Worm (Caenorhabditis elegans) whole organism, dauer: ENCODE measurements around the gene C03B1.13.

ENCODE experiments used
- unc-62 ChIP-seq: sonication (generic microtip); optimal IDR thresholded peaks from 2 replicates; lab custom pipeline; 2017; ENCODE audit warnings: missing biosample characterization, missing genetic modification reagents, missing genetic modification characterization

C03B1.13 gene

DNA sequence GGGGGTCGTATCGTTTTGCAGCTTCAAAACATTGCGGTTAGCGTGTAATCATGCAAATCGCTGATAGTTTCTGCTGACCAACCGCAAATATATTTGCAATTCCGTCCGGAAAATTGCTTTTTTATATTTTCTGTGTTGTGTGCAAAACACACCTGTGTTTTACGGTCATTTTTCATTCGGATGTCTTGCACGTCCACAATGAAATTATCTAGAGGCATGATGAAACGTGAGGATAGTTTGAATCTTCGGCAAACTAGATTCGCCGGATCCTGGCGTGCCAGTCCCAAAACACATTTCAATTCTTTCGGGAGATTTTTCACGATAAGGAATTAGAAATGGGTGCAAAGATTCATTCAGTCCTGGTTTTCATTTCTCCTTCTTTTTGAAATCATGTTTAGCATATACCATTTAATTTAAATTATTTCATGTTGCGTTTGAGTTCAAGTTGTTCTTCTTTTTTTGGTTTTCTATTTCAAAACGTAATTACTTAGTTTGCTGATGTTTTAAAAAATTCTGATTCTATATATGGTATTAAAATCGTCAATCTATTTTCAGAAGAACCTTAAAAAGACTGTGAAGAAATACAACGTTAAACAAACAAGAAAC is 17.3 kb upstream of the C03B1.13 start, which contains the start of gene C03B1.5:
Gene C03B1.5, plus strand, starts transcription at position 556 of the 606 bp plus-strand sequence.
- TF ChIP-seq unc-62 (GFP tag; lab: Kevin White, UChicago): no peak

DNA sequence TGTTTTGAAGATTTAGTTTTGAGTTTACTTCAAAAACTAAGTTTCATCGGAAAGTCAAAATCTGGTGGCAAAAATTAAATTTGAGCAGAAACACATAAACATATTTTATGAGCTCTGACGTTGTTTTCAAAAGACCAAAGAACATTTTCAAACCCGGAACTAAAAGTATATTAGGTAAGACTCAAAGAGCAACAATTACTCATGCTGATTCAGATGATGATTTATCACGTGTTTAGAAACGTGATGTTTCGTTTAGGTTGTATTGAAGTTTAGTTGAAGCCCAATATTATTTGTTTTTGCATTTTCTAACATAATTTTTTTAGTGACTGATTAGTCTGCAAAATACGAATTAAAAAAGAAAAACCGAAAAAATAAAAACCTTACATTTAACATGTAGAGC is 15.9 kb upstream of the C03B1.13 start:
- no peak for TF ChIP-seq unc-62 (GFP tag; lab: Kevin White, UChicago)

DNA sequence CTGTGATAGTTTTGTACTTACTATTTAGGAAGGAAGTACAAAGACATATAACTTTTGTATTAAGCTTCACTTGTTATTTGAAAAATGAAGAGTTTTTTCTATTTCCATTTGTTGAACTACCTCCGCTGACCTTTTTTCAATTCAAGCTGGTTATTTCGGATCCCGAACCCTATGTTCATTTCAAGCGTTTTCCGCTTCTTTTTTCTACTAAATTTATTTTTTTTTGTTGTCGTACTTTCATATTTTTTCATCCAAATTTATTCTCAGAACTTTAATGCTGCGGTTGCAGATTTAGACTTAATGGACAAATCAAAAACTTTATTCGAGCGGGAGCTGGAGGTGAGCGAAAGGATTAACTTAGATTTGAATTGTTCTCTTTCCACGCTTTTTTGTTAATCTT is 12.2 kb upstream of the C03B1.13 start, which contains the start of gene C03B1.6:
Gene C03B1.6, plus strand, starts transcription at position 301 of the 400 bp plus-strand sequence.
- no peak for TF ChIP-seq unc-62 (GFP tag; lab: Kevin White, UChicago)

DNA sequence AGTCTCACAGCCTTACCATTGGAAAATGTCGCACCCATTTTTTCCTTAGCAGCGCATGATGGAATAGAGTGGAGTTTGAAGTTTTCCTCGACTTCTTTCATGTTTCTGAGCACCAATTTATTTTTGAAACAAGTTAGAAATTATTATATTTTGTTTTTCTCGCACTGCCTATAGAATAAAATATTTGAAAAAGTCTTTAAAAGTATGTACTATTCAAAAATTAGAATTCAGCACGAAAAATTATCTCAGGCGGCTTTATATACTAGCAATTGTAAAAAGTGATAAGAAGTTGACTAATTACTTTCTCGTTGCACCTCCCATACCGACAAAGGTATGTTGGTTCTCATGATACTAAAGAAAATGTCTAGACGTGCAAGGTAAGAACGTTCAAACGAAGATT is 9.2 kb upstream of the C03B1.13 start, which contains the start of gene C03B1.9:
Gene C03B1.9, minus strand, starts transcription at position 101 of the 400 bp plus-strand sequence.
- TF ChIP-seq unc-62 (GFP tag; lab: Kevin White, UChicago): no peak

DNA sequence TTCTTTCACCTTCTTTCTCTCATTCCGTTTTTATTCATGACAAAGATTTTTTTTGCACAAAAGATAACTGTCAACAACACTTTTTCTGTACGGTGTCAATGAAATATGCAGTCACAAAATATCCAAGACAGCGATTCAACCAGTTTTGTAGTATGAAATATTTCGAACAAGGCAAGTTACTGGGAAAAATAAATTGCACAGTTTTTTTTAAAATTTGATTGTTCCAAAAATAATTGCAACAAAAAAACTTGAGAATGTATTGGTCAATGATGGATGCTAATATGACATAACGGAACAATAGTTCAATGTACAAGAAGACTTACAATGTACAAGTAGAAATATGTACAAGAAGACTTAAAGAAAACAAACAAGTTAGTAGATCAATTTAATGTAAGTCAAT is 7.9 kb upstream of the C03B1.13 start:
- no peak for TF ChIP-seq unc-62 (GFP tag; lab: Kevin White, UChicago)

DNA sequence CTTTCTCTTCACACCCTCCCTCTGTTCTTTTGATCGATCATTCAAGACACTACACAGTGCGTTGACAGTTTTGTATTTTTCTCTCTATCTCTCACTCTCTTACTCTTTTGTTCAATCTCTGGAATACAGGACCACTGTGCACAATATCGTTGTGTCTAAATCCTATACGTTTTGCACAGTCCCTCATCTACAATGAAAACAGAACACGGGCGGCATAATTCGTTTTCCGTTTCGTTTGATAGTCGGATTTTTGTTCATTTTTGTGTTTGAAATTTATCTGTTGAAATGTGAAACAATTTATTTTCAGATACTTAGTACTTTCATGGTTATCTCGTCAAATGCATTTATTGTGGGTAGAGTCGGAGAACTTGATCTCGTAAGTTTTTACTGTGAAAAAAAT is 3.7 kb upstream of the C03B1.13 start, which contains the start of gene C03B1.7:
Gene C03B1.7, plus strand, starts transcription at position 301 of the 400 bp plus-strand sequence.
- no peak for TF ChIP-seq unc-62 (GFP tag; lab: Kevin White, UChicago)

DNA sequence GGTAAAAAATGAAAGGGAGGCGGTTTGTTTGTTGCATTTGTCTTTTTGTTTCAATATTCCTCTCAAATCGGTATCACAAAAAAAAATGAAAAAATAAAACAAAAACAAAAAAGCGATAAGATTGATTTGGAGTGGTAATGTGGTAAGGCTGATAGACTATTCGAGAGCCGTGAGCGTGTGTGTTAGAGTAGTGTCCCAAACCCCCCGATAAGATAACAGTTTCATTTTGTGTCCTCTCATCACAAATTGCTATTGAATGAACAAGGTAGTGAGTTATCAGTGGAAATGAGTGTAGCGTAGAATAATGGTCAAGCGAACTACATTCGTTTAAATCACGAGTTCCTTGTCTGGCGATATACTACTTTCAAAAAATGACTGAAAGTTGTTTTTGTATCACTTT is 595 bp upstream of the C03B1.13 start:
- no peak for TF ChIP-seq unc-62 (GFP tag; lab: Kevin White, UChicago)

DNA sequence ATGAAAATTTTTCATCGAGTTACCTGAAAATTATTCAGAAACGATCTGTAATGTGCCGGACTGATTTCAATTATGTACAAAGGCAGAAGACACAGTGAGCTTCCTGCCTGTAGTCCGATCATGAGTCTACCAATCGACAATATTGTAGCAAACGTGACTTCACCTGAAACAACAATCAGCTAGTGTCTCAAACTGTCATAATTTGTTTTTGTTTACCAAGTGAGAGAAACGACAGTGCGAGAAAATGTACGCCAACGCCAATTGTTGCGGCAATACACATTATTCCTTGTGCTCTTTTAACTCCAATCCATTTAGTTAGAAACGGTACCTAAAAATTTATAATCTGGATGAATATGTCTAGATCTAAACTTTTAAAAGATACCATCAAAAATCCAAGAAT is 513 bp downstream of the C03B1.13 start:
- TF ChIP-seq unc-62 (GFP tag; lab: Kevin White, UChicago): no peak

DNA sequence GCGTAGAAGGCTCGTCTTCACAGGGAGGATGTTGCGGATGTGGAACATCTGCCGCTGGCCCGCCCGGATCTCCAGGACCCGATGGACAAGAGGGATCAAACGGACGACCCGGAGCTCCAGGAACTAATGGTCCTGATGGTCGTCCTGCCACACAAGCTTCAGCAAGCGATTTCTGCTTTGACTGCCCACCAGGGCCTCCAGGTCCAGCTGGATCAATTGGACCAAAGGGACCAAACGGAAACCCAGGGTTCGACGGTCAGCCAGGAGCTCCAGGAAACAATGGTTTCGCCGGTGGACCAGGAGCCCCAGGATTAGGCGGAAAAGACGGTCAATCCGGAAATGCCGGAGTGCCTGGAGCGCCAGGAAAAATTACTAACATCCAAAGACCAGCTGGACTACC is 3.2 kb downstream of the C03B1.13 start:
- TF ChIP-seq unc-62 (GFP tag; lab: Kevin White, UChicago): no peak

DNA sequence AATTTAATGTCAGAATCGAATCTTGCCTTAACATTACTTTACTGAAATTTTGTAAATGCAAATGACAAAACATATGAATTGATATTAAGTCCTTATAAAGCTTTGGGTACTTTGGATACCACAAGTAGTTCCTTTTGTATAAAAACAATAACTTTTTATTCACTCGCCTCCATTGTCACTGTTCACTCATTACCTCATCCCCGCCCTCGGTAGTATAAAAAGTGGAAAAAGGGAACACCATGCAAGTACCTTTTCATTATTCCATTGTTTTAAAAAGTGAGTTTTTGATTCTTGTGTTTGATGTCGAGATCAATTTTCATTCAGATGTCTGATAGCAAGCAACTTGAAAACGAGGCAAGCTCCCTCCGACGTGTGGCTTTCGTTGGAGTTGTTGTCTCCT is 3.9 kb downstream of the C03B1.13 start, which contains the start of gene col-171:
Gene col-171, plus strand, starts transcription at position 301 of the 400 bp plus-strand sequence.
- TF ChIP-seq unc-62 (GFP tag; lab: Kevin White, UChicago): no peak

DNA sequence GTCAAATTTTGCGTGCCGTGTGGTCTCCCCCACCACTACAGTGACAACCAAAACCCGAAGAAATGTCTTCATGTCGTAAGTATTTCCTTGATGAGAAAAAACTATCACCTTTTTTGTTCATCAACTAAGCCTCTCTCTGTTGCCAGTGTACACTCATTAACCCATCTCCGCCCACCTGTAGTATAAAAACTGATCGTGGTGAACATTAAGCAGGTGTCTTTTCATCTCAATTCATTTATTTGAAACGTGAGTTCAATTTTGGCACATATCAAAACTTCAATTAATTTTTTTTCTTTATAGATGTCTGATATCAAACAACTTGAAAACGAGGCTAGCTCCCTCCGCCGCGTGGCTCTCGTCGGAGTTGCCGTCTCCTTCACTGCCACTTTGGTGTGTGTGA is 6.4 kb downstream of the C03B1.13 start, which contains the start of gene col-170:
Gene col-170, plus strand, starts transcription at position 301 of the 400 bp plus-strand sequence.
- no peak for TF ChIP-seq unc-62 (GFP tag; lab: Kevin White, UChicago)

DNA sequence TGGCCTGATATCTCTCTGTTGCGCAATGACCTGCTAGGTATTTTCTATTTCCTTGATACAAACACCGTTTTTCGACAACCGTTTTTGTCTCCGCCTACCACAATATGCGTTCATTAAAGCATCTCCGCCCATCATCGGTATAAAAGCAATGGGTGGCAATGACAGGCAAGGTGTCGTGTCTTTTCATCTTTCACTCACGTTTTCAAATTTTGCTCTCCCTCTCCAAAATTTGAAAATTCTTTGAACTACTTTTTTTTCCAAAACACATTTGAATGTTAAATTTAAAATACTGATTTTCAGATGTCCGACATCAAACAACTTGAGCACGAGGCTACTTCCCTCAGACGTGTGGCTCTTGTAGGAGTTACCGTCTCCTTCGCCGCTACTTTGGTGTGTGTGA is 9.0 kb downstream of the C03B1.13 start, which contains the start of gene col-169:
Gene col-169, plus strand, starts transcription at position 301 of the 400 bp plus-strand sequence.
- no peak for TF ChIP-seq unc-62 (GFP tag; lab: Kevin White, UChicago)

DNA sequence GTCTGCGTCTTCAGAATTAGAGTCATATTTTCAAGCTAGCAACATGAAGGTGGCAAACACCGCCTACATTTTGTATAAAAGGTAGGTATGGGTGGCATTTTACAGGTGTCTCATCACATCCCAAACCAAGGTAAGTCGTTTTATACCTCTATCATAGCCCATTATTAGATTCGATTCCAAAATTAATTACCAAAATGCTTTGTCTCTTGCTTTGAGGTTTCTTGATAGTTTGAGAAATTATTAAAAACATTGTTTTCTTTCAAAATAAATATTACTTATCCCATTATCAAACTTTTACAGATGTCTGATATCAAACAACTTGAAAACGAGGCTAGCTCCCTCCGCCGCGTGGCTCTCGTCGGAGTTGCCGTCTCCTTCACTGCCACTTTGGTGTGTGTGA is 11.8 kb downstream of the C03B1.13 start, which contains the start of gene col-168:
Gene col-168, plus strand, starts transcription at position 301 of the 400 bp plus-strand sequence.
- no peak for TF ChIP-seq unc-62 (GFP tag; lab: Kevin White, UChicago)

DNA sequence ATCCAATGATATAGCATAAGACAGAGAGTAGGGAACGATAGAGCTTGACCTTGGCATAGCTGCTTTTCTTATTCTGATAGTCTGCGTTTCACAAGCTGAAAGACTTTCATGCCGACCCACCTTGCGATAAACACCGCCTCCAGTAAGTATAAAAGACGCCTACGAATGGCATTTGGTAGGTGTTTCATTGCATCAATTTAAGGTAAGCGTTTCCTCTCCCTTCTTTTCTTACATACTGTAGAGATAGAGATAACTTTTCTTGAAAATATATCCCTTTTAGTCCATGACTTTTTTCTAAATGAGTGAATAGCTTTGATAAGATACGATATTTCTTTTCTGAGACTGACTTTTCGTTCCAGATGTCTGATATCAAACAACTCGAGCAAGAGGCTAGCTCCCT is 14.7 kb downstream of the C03B1.13 start, which contains the start of gene col-167:
Gene col-167, plus strand, starts transcription at position 360 of the 400 bp plus-strand sequence.
- TF ChIP-seq unc-62 (GFP tag; lab: Kevin White, UChicago): no peak

DNA sequence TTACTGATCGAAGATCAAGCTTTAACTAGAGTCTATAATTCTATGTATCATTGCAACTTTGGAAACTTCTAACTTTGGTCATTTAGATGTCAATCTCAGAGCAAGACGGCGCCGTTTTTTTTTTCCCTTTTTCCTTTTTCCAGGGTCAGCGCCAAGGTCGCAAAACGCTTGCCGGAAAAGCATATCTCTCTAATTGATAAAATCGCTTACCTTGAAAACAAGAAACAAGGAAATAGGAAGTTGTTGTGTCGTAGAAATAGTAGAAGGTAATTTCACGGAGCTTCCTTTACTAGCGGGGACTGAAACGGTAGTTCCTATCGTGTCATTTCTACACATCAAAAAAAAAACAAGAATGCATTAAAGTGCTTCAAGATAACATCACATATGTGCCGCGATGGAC is 16.5 kb downstream of the C03B1.13 start:
- TF ChIP-seq unc-62 (GFP tag; lab: Kevin White, UChicago): no peak

DNA sequence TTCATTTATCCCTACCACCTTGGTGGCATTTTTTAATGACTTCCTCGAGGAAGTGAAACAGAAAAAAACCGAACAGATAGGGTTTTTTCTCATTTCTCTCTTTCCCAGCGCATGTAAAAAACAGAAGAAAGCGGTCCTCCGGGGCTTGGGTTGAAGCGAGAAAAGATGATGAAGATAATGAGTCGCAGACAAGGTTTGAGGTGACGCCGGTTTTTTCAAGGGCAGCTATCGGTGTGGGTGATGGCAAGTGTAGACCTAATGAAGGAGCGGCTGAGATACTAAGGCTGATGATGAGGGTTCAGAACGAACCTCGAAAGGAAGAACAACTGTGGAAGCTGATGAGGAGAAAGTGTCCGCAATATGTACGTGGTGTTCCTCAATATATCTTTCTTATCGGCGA is 17.0 kb downstream of the C03B1.13 start:
- no peak for TF ChIP-seq unc-62 (GFP tag; lab: Kevin White, UChicago)

DNA sequence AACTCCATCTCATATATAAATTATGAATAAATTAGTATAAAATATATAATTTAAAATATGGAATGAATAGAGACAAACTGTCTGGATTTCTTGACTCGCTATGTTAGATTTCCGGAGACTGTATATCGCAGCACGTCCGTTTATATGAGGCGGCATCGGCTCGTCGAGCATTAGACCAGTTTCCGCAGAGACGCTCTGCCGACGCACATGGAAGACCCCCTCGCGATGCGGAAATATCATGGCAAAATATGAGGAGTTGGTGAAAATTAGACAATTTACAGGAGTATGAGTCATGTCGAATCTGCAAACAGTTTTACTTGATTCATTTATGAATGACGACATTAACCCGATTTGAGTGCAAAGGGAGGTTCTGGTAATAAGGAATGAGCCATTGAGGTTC is 18.3 kb downstream of the C03B1.13 start, which contains the start of gene chtb-3:
Gene chtb-3, minus strand, starts transcription at position 101 of the 400 bp plus-strand sequence.
- no peak for TF ChIP-seq unc-62 (GFP tag; lab: Kevin White, UChicago)
